Fruit fly (Drosophila melanogaster): ENCODE results near the gene CREG.

CREG gene

DNA sequence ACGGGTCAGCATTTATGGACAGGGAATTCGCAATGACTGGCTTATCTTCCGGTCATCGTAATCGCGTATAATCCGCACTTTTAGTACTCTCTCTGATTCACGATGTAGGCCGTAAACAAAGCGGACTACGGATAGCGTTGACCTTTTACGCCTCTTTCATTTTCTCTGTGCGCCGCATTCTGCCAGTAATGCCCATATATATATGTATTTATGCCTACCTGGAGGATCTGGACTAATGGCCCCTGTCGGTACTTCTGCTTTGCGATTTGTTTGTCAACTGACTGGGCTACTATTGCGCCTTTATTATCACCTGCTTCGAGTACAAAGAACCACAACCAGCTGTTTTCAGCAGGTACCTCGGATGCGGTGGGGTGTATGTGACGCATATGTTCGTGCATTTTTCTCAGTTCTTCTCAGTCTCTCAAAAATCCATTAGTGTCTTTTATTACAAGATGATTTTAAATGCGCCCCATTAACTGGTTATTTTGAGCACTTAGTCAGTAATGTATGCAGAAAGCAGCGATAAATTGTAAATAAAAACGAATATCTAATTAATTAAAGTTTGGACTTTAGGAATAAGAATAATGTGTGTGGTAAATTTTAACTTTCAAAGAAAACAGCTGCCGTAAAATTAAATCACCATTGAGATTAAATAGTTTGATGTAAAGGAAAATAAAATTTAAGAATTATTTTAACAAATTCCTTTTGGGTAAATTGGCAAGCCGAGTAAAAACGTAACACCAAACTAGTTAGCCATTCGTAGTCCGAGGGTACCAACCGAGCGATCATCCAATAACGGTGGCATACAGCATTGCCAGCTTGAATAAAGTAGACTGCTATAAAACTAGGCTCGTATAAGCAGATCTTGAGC lies at the start of gene CREG (continued):
- TF ChIP-seq ara (GFP tag; IDR thresholded peaks at IDR 0.05) (0 out of 2 replicates have a peak, but pooled peaks have one; percentile 18), NFAT (GFP tag; IDR thresholded peaks at IDR 0.05) (no peak), Med (GFP tag) (peak; percentile 71), CG33557 (GFP tag; optimal IDR thresholded peaks at IDR 0.05) (peak; percentile 9), chif (GFP tag; optimal IDR thresholded peaks at IDR 0.05) (peak in 1 of 2 experiments; percentile 16), tll (GFP tag; optimal IDR thresholded peaks at IDR 0.05) (peak in 1 of 2 experiments; percentile 91), pnt (GFP tag; optimal IDR thresholded peaks at IDR 0.05) (no peak), Hr51 (GFP tag; optimal IDR thresholded peaks at IDR 0.05) (peak in 1 of 2 experiments; percentile 15), ind (GFP tag; optimal IDR thresholded peaks at IDR 0.05) (peak; percentile 6), nau (GFP tag; optimal IDR thresholded peaks at IDR 0.05) (peak; percentile 21), CG7556 (GFP tag; optimal IDR thresholded peaks at IDR 0.05) (peak; percentile 28), CG17829 (tag; optimal IDR thresholded peaks at IDR 0.05) (peak; percentile 7), CoRest (tag; optimal IDR thresholded peaks at IDR 0.05) (peak; percentile 45), sc (optimal IDR thresholded peaks at IDR 0.05) (no peak), sc (GFP tag; optimal IDR thresholded peaks at IDR 0.05) (peak; percentile 35), Ets65A (GFP tag) (peak; percentile 2), cad (GFP tag; optimal IDR thresholded peaks at IDR 0.05) (peak; percentile 74), D19A (tag; optimal IDR thresholded peaks at IDR 0.05) (peak; percentile 21), sens (GFP tag) (peak; percentile 80), ash1 (GFP tag; optimal IDR thresholded peaks at IDR 0.05) (no peak), da (GFP tag; optimal IDR thresholded peaks at IDR 0.05) (no peak), Xrp1 (GFP tag; IDR thresholded peaks at IDR 0.05) (peak; percentile 24; the same call in 1 of the 2 replicates), Sox100B (GFP tag; optimal IDR thresholded peaks at IDR 0.05) (peak; percentile 52), CG18011 (GFP tag; optimal IDR thresholded peaks at IDR 0.05) (peak; percentile 92), CG4424 (GFP tag; optimal IDR thresholded peaks at IDR 0.05) (peak; percentile 11), Elba2 (GFP tag; optimal IDR thresholded peaks at IDR 0.05) (peak; percentile 58), CG18262 (tag; optimal IDR thresholded peaks at IDR 0.05) (peak; percentile 47), eve (GFP tag; optimal IDR thresholded peaks at IDR 0.05) (peak in 1 of 2 experiments; percentile 13), gem (tag; optimal IDR thresholded peaks at IDR 0.05) (peak; percentile 52), lilli (GFP tag; optimal IDR thresholded peaks at IDR 0.05) (peak; percentile 17), lola (GFP tag; optimal IDR thresholded peaks at IDR 0.05) (peak in 1 of 3 experiments; percentile 57), gcm (GFP tag; optimal IDR thresholded peaks at IDR 0.05) (no peak), maf-S (GFP tag; optimal IDR thresholded peaks at IDR 0.05) (no peak), CG4820 (GFP tag; optimal IDR thresholded peaks at IDR 0.05) (peak; percentile 8), CG8924 (tag; optimal IDR thresholded peaks at IDR 0.05) (peak; percentile 19), chn (GFP tag; optimal IDR thresholded peaks at IDR 0.05) (peak; percentile 0), zen (tag; optimal IDR thresholded peaks at IDR 0.05) (peak; percentile 90), org-1 (GFP tag; optimal IDR thresholded peaks at IDR 0.05) (peak; percentile 6), bbx (GFP tag; IDR thresholded peaks at IDR 0.05; ENCODE audit: partially characterized antibody) (no peak), CG7839 (tag; optimal IDR thresholded peaks at IDR 0.05) (peak; percentile 28), nmo (GFP tag; optimal IDR thresholded peaks at IDR 0.05) (peak; percentile 47), zfh1 (GFP tag; IDR thresholded peaks at IDR 0.05) (0 out of 3 replicates have a peak, but pooled peaks have one; percentile 38), CG9215 (GFP tag; IDR thresholded peaks at IDR 0.05) (peak; percentile 91), Max (GFP tag; optimal IDR thresholded peaks at IDR 0.05) (peak; percentile 8), D19B (GFP tag; optimal IDR thresholded peaks at IDR 0.05) (peak; percentile 96), CG7786 (GFP tag; optimal IDR thresholded peaks at IDR 0.05) (no peak), CG9727 (GFP tag; optimal IDR thresholded peaks at IDR 0.05) (peak; percentile 59), Rfx (GFP tag; IDR thresholded peaks at IDR 0.05) (0 out of 2 replicates have a peak, but pooled peaks have one; percentile 4)
